Worm (Caenorhabditis elegans): ENCODE data around the gene hmg-1.1.
"Not testable (repeated sequence)": the region's sequence is repeated elsewhere in the genome, so short reads cannot be mapped to it uniquely, and the experiment has no call there.

The hmg-1.1 gene

ce11 chrII:14294390-14294789, 43.9 kb downstream of the hmg-1.1 start:
- TF ChIP-seq nhr-2 (tag; optimal IDR thresholded peaks at IDR 0.05) (no peak), nhr-76 (tag; optimal IDR thresholded peaks at IDR 0.05) (no peak), unc-120 (tag; optimal IDR thresholded peaks at IDR 0.05; ENCODE audit: poor library complexity, severe bottlenecking) (no peak), blmp-1 (tag; optimal IDR thresholded peaks at IDR 0.05) (no peak), sptf-1 (tag; optimal IDR thresholded peaks at IDR 0.05) (no peak), drap-1 (GFP tag; optimal IDR thresholded peaks at IDR 0.05) (no peak), lin-13 (tag; optimal IDR thresholded peaks at IDR 0.05) (no peak), snpc-4 (tag; optimal IDR thresholded peaks at IDR 0.05) (no peak), unc-39 (tag; optimal IDR thresholded peaks at IDR 0.05) (no peak), nhr-237 (tag; optimal IDR thresholded peaks at IDR 0.05) (no peak), hlh-1 (tag; optimal IDR thresholded peaks at IDR 0.05) (no peak), mab-5 (tag; optimal IDR thresholded peaks at IDR 0.05) (no peak), ztf-11 (tag; optimal IDR thresholded peaks at IDR 0.05) (no peak), lsy-2 (tag; optimal IDR thresholded peaks at IDR 0.05) (no peak)

ce11 chrII:14296320-14296719, 45.8 kb downstream of the hmg-1.1 start:
- peak; percentile 22 for TF ChIP-seq blmp-1 (tag; optimal IDR thresholded peaks at IDR 0.05)
- no peak for TF ChIP-seq ham-2 (GFP tag; optimal IDR thresholded peaks at IDR 0.05)
- no peak for TF ChIP-seq M03D4.4 (tag; optimal IDR thresholded peaks at IDR 0.05)
- TF ChIP-seq ces-1 (GFP tag; optimal IDR thresholded peaks at IDR 0.05) = no peak

- not testable (repeated sequence) for TF ChIP-seq flh-1 (GFP tag; optimal IDR thresholded peaks at IDR 0.05); cnd-1 (tag; optimal IDR thresholded peaks at IDR 0.05); sptf-1 (tag; optimal IDR thresholded peaks at IDR 0.05)
Measured at ce11 chrII:14297050-14297449, 46.6 kb downstream of the hmg-1.1 start, which contains the start of gene Y54G11A.7. Gene Y54G11A.7, plus strand, starts transcription at chrII:14297305.

- TF ChIP-seq ztf-11 (tag; optimal IDR thresholded peaks at IDR 0.05) (no peak), nhr-2 (tag; optimal IDR thresholded peaks at IDR 0.05) (no peak), zip-8 (tag; optimal IDR thresholded peaks at IDR 0.05) (no peak), ceh-39 (tag; optimal IDR thresholded peaks at IDR 0.05) (no peak), unc-120 (tag; optimal IDR thresholded peaks at IDR 0.05; ENCODE audit: poor library complexity, severe bottlenecking) (no peak), elt-3 (tag; optimal IDR thresholded peaks at IDR 0.05) (no peak), tbx-8 (GFP tag; optimal IDR thresholded peaks at IDR 0.05) (no peak), cnd-1 (tag; optimal IDR thresholded peaks at IDR 0.05) (no peak), lsy-2 (tag; optimal IDR thresholded peaks at IDR 0.05) (no peak)
Measured at ce11 chrII:14299254-14299759, 48.8 kb downstream of the hmg-1.1 start.
